Worm (Caenorhabditis elegans) whole organism, young adult: ENCODE data around the gene F41C3.11.

Source experiments
- B0336.3 ChIP-seq: fragments of 200-800 bp; sonication (Bioruptor generic); IDR thresholded peaks from 2 replicates; pipeline ENCODE4 v1.3.6; 2022; ENCODE audit warnings: missing genetic modification characterization, missing compliant biosample characterization
- F22D6.2 ChIP-seq: sonication (generic microtip); optimal IDR thresholded peaks from 2 replicates; lab custom pipeline; 2016; ENCODE audit warnings: mild to moderate bottlenecking, missing genetic modification characterization, missing compliant biosample characterization
- F39B2.1 ChIP-seq: fragments of 200-800 bp; sonication (Bioruptor generic); IDR thresholded peaks from 2 replicates; pipeline ENCODE4 v1.3.6; 2022; ENCODE audit warnings: missing genetic modification reagents, missing genetic modification characterization, missing compliant biosample characterization
- F49E8.2 ChIP-seq: sonication (generic microtip); optimal IDR thresholded peaks from 3 replicates; lab custom pipeline; 2017; ENCODE audit warnings: missing genetic modification characterization, mild to moderate bottlenecking, missing compliant biosample characterization, antibody characterized with exemption, moderate library complexity; ENCODE audit not compliant: insufficient read depth
- F55B11.4 ChIP-seq: sonication (generic microtip); optimal IDR thresholded peaks from 2 replicates; lab custom pipeline; 2016; ENCODE audit warnings: missing compliant biosample characterization, missing genetic modification characterization, borderline replicate concordance; ENCODE audit not compliant: insufficient read depth
- K11D2.4 ChIP-seq: fragments of 200-800 bp; sonication (Bioruptor generic); IDR thresholded peaks from 2 replicates; pipeline ENCODE4 v1.3.6; 2022; ENCODE audit warnings: missing genetic modification reagents, missing genetic modification characterization, missing compliant biosample characterization
- Y53G8AR.9 ChIP-seq: fragments of 200-800 bp; sonication (Bioruptor generic); conservative IDR thresholded peaks from 2 replicates; pipeline ENCODE4 v1.3.6; 2022; ENCODE audit warnings: missing genetic modification reagents, missing genetic modification characterization, missing compliant biosample characterization
- Y95B8A.8 ChIP-seq: fragments of 200-800 bp; sonication (Bioruptor generic); IDR thresholded peaks from 2 replicates; pipeline ENCODE4 v1.3.6; 2022; ENCODE audit warnings: missing genetic modification reagents, missing genetic modification characterization, missing compliant biosample characterization
- ZK185.1 ChIP-seq: sonication (generic microtip); optimal IDR thresholded peaks from 2 replicates; lab custom pipeline; 2016; ENCODE audit warnings: mild to moderate bottlenecking, missing genetic modification characterization, missing compliant biosample characterization; ENCODE audit not compliant: poor library complexity, severe bottlenecking
- ama-1 ChIP-seq, 3 experiments: fragments of 150-350 bp in 1 of 3; sonication (generic microtip) in 2 of 3; optimal IDR thresholded peaks; 2 replicates each; lab custom pipeline; 2014 to 2018; ENCODE audit warnings: missing biosample characterization in 2 of 3, missing genetic modification characterization in 2 of 3, missing genetic modification reagents in 2 of 3
- aptf-2 ChIP-seq: fragments of 200-800 bp; sonication (Bioruptor generic); conservative IDR thresholded peaks from 2 replicates; pipeline ENCODE4 v1.3.6; 2022; ENCODE audit warnings: missing genetic modification reagents, missing genetic modification characterization, missing compliant biosample characterization
- athp-1 ChIP-seq: sonication (generic microtip); optimal IDR thresholded peaks from 2 replicates; lab custom pipeline; 2017; ENCODE audit warnings: mild to moderate bottlenecking, missing genetic modification characterization, missing compliant biosample characterization
- attf-5 ChIP-seq: fragments of 200-800 bp; sonication (Bioruptor generic); optimal IDR thresholded peaks from 2 replicates; lab custom pipeline; 2018; ENCODE audit warnings: mild to moderate bottlenecking, missing genetic modification characterization, missing compliant biosample characterization
- dox-1 ChIP-seq: fragments of 200-800 bp; sonication (Bioruptor generic); IDR thresholded peaks from 2 replicates; pipeline ENCODE4 v1.3.6; 2022; ENCODE audit warnings: missing genetic modification reagents, missing genetic modification characterization, missing compliant biosample characterization
- efl-1 ChIP-seq: fragments of 150-350 bp; optimal IDR thresholded peaks from 2 replicates; lab custom pipeline; 2014; ENCODE audit warnings: missing biosample characterization, missing genetic modification reagents, missing genetic modification characterization
- ekl-4 ChIP-seq: fragments of 200-800 bp; sonication (Bioruptor generic); IDR thresholded peaks from 2 replicates; pipeline ENCODE4 v1.3.6; 2022; ENCODE audit warnings: missing genetic modification reagents, missing genetic modification characterization, missing compliant biosample characterization
- ets-4 ChIP-seq: fragments of 200-800 bp; sonication (Bioruptor generic); optimal IDR thresholded peaks from 2 replicates; lab custom pipeline; 2018; ENCODE audit warnings: mild to moderate bottlenecking, missing genetic modification characterization, missing compliant biosample characterization
- gei-17 ChIP-seq: fragments of 200-800 bp; sonication (Bioruptor generic); optimal IDR thresholded peaks from 2 replicates; lab custom pipeline; 2018; ENCODE audit warnings: mild to moderate bottlenecking, missing genetic modification characterization, missing compliant biosample characterization
- hmg-1.2 ChIP-seq: fragments of 200-800 bp; sonication (Bioruptor generic); IDR thresholded peaks from 2 replicates; pipeline ENCODE4 v1.3.6; 2022; ENCODE audit warnings: missing genetic modification reagents, missing genetic modification characterization, missing compliant biosample characterization
- hrde-1 ChIP-seq: sonication (generic microtip); optimal IDR thresholded peaks from 2 replicates; lab custom pipeline; 2016; ENCODE audit warnings: missing genetic modification characterization, mild to moderate bottlenecking, missing compliant biosample characterization, moderate library complexity, missing genotype, missing genetic modification reagents, borderline replicate concordance
- hsf-1 ChIP-seq: fragments of 200-800 bp; sonication (Bioruptor generic); IDR thresholded peaks from 2 replicates; pipeline ENCODE4 v1.3.6; 2022; ENCODE audit warnings: missing genetic modification reagents, missing genetic modification characterization, missing compliant biosample characterization
- lin-26 ChIP-seq: fragments of 200-800 bp; sonication (Bioruptor generic); IDR thresholded peaks from 2 replicates; pipeline ENCODE4 v1.3.6; 2022; ENCODE audit warnings: missing genetic modification reagents, missing genetic modification characterization, missing compliant biosample characterization
- lir-1 ChIP-seq: fragments of 200-800 bp; sonication (Bioruptor generic); conservative IDR thresholded peaks from 2 replicates; pipeline ENCODE4 v1.3.6; 2022; ENCODE audit warnings: missing genetic modification reagents, missing genetic modification characterization, missing compliant biosample characterization
- madf-6 ChIP-seq: fragments of 200-800 bp; sonication (Bioruptor generic); IDR thresholded peaks from 2 replicates; pipeline ENCODE4 v1.3.6; 2022; ENCODE audit warnings: missing genetic modification reagents, missing genetic modification characterization, missing compliant biosample characterization
- mcd-1 ChIP-seq: fragments of 200-800 bp; sonication (Bioruptor generic); IDR thresholded peaks from 2 replicates; pipeline ENCODE4 v1.3.6; 2022; ENCODE audit warnings: missing genetic modification reagents, missing genetic modification characterization, missing compliant biosample characterization
- nhr-27 ChIP-seq: fragments of 200-800 bp; sonication (Bioruptor generic); optimal IDR thresholded peaks from 2 replicates; lab custom pipeline; 2018; ENCODE audit warnings: mild to moderate bottlenecking, missing genetic modification characterization, moderate library complexity, missing compliant biosample characterization
- nhr-80 ChIP-seq: sonication (generic microtip); optimal IDR thresholded peaks from 2 replicates; lab custom pipeline; 2016; ENCODE audit warnings: missing genetic modification characterization, missing compliant biosample characterization
- pbrm-1 ChIP-seq: fragments of 200-800 bp; sonication (Bioruptor generic); IDR thresholded peaks from 2 replicates; pipeline ENCODE4 v1.3.6; 2022; ENCODE audit warnings: missing genetic modification reagents, missing genetic modification characterization, missing compliant biosample characterization
- rcor-1 ChIP-seq: fragments of 200-800 bp; sonication (Bioruptor generic); IDR thresholded peaks from 2 replicates; pipeline ENCODE4 v1.3.6; 2022; ENCODE audit warnings: missing genetic modification reagents, missing genetic modification characterization, missing compliant biosample characterization
- rpc-1 ChIP-seq, 2 experiments: fragments of 150-350 bp in 1 of 2; sonication (generic microtip) in 1 of 2; optimal IDR thresholded peaks; 2 replicates each; lab custom pipeline; 2014 to 2018; ENCODE audit warnings: missing biosample characterization in 1 of 2, missing genetic modification characterization in 1 of 2, missing genetic modification reagents in 1 of 2, missing genotype in 1 of 2
- snpc-3.4 ChIP-seq: sonication (generic microtip); optimal IDR thresholded peaks from 2 replicates; lab custom pipeline; 2017; ENCODE audit warnings: missing genetic modification characterization, mild to moderate bottlenecking, missing compliant biosample characterization, antibody characterized with exemption, moderate library complexity, missing genotype, missing genetic modification reagents
- snpc-4 ChIP-seq, 5 experiments: fragments of 150-350 bp in 1 of 5; sonication (generic microtip) in 4 of 5; optimal IDR thresholded peaks; 2 replicates each; lab custom pipeline; 2014 to 2018; ENCODE audit warnings: missing genetic modification characterization in 5 of 5, missing biosample characterization in 3 of 5, antibody characterized with exemption in 2 of 5, mild to moderate bottlenecking in 2 of 5, missing compliant biosample characterization in 2 of 5, missing genotype in 2 of 5, moderate library complexity in 2 of 5, missing genetic modification reagents in 1 of 5
- tbp1 ChIP-seq: fragments of 200-800 bp; sonication (Bioruptor generic); optimal IDR thresholded peaks from 2 replicates; lab custom pipeline; 2018; ENCODE audit warnings: mild to moderate bottlenecking, missing genetic modification characterization, missing compliant biosample characterization
- tlf-1 ChIP-seq: fragments of 200-800 bp; sonication (Bioruptor generic); optimal IDR thresholded peaks from 2 replicates; lab custom pipeline; 2018; ENCODE audit warnings: mild to moderate bottlenecking, missing genetic modification characterization, missing compliant biosample characterization
- unc-130 ChIP-seq: sonication (generic microtip); optimal IDR thresholded peaks from 2 replicates; lab custom pipeline; 2016; ENCODE audit warnings: missing genetic modification reagents, missing genetic modification characterization, missing compliant biosample characterization
- unc-62 ChIP-seq: fragments of 150-350 bp; optimal IDR thresholded peaks from 2 replicates; lab custom pipeline; 2014; ENCODE audit warnings: missing biosample characterization, missing genetic modification reagents, missing genetic modification characterization
- xnd-1 ChIP-seq: sonication (generic microtip); optimal IDR thresholded peaks from 2 replicates; lab custom pipeline; 2016; ENCODE audit warnings: missing genotype, missing genetic modification reagents, missing genetic modification characterization, missing compliant biosample characterization
- ztf-26 ChIP-seq: sonication (generic microtip); optimal IDR thresholded peaks from 2 replicates; lab custom pipeline; 2017; ENCODE audit warnings: missing genetic modification characterization, missing compliant biosample characterization

The F41C3.11 gene

DNA sequence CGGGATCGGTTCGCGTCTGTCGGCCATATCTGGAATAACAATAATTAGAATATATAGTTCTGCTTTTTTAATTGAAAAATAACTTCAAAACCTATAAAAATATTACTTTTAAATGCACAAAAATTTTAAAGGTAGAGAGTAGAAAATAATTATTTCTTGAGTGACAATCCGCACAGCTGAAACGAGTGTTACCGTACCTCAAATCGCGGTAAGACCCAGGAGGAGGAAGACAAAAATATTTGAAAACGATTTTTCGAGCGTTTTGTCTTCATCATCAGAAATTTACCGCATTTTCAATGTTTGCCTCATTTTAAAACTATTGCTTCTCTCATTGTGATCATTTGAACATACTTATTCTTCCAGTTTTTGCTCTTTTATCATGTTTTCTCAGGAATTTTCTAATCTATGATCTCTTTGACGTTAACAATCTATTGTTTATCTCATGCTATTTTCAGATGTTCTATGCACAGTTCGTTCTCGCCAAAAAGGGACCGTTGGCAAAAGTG is 35.4 kb downstream of the F41C3.11 start, which contains the start of the genes rpn-5 and scc-1 (continued):
- TF ChIP-seq snpc-3.4 (tag; lab: Kevin White, UChicago): peak; percentile 43
- no peak for TF ChIP-seq gei-17

DNA sequence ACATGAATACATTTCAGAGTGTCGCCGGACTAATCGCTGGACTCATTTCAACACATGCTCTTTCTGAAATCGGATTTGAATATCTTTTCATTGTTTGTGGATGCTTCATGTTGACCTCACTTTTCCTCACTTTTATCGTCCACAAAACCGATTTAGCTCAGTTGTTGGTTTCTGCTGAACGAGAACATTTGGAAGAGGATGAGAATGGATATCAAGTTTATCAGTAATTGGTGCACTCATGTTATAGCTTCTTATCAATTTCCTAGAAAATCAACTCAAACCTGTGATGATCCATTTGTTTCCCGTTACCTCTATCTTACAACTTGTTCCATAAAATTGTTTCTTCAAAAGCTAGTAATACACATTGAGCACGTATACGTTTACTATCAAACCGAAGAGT is 37.7 kb downstream of the F41C3.11 start:
- no peak for TF ChIP-seq rpc-1 (optimal IDR thresholded peaks at IDR 0.05; lab: Kevin White, UChicago)
- TF ChIP-seq rpc-1 (tag; optimal IDR thresholded peaks at IDR 0.05; lab: Kevin White, UChicago): no peak
- TF ChIP-seq ets-4 (GFP tag; lab: Kevin White, UChicago): no peak
- peak; percentile 56 for TF ChIP-seq nhr-27 (tag; lab: Kevin White, UChicago)
- 0 out of 2 replicates have a peak, but pooled peaks have one; percentile 22 for TF ChIP-seq pbrm-1 (GFP tag; lab: Robert Waterston, UW)
- 0 out of 2 replicates have a peak, but pooled peaks have one; percentile 53 for TF ChIP-seq hsf-1 (GFP tag; lab: Robert Waterston, UW)
- peak; percentile 65 for TF ChIP-seq B0336.3 (GFP tag; lab: Robert Waterston, UW)
- TF ChIP-seq F49E8.2 (tag; lab: Kevin White, UChicago): peak; percentile 56
- peak; percentile 86 for TF ChIP-seq hrde-1
- TF ChIP-seq xnd-1 (tag; lab: Kevin White, UChicago): peak; percentile 52
- TF ChIP-seq F39B2.1 (GFP tag; lab: Robert Waterston, UW): peak; percentile 51; the same call in 1 of the 2 replicates
- TF ChIP-seq efl-1 (GFP tag; lab: Kevin White, UChicago): no peak
- peak; percentile 8 for TF ChIP-seq tbp1
- no peak for TF ChIP-seq K11D2.4 (GFP tag; lab: Robert Waterston, UW)
- peak; percentile 40 for TF ChIP-seq athp-1 (tag; lab: Kevin White, UChicago)
- TF ChIP-seq ZK185.1 (tag; lab: Kevin White, UChicago): no peak
- TF ChIP-seq snpc-4 (GFP tag; optimal IDR thresholded peaks at IDR 0.05; lab: Kevin White, UChicago): no peak
- peak in 1 of 4 experiments; percentile 45 for TF ChIP-seq snpc-4 (tag; optimal IDR thresholded peaks at IDR 0.05; lab: Kevin White, UChicago)
- peak; percentile 69 for TF ChIP-seq madf-6 (GFP tag; lab: Robert Waterston, UW)
- 0 out of 2 replicates have a peak, but pooled peaks have one; percentile 28 for TF ChIP-seq rcor-1
- 0 out of 2 replicates have a peak, but pooled peaks have one; percentile 61 for TF ChIP-seq Y53G8AR.9
- TF ChIP-seq ekl-4: peak; percentile 56; the same call in 1 of the 2 replicates

DNA sequence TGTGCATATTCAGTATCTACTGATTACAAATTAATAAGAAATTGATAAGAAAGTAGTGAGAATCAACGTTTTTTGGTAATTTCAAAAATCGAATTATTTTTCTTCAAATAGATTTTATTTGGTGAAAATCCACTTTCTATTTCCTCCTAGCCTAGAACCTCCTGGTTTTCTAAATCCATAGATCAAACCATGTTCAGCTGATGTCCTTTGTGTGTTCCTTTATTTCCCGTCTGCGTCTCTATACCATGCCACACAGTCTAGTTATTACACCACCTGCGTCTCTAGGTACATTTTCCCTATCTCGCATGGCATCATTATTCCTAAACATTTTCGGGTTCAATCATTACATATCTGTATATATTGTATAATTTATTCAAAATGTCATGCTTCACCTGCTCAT is 40.6 kb downstream of the F41C3.11 start, which contains the start of gene F10G7.5:
F10G7.5 (plus strand) TSS at position 286 of the 400 bp plus-strand sequence.
- no peak for TF ChIP-seq mcd-1 (GFP tag; lab: Robert Waterston, UW)
- no peak for TF ChIP-seq tlf-1 (GFP tag; lab: Kevin White, UChicago)
- peak; percentile 4 for TF ChIP-seq attf-5
- peak; percentile 93 for TF ChIP-seq hmg-1.2 (GFP tag; lab: Robert Waterston, UW)
- no peak for TF ChIP-seq lin-26 (GFP tag; lab: Robert Waterston, UW)
- TF ChIP-seq ama-1 (optimal IDR thresholded peaks at IDR 0.05; lab: Kevin White, UChicago): no peak
- no peak for TF ChIP-seq ama-1 (GFP tag; optimal IDR thresholded peaks at IDR 0.05; lab: Kevin White, UChicago)
- TF ChIP-seq F22D6.2 (tag; lab: Kevin White, UChicago): no peak
- no peak for TF ChIP-seq lir-1 (GFP tag; lab: Robert Waterston, UW)
- TF ChIP-seq nhr-80 (tag; lab: Kevin White, UChicago): peak; percentile 1
- TF ChIP-seq unc-130 (GFP tag; lab: Kevin White, UChicago): no peak
- TF ChIP-seq unc-62 (GFP tag; lab: Kevin White, UChicago): no peak
- TF ChIP-seq ztf-26 (tag; lab: Kevin White, UChicago): no peak
- TF ChIP-seq aptf-2 (GFP tag; lab: Robert Waterston, UW): no peak
- no peak for TF ChIP-seq F55B11.4
- no peak for TF ChIP-seq Y95B8A.8 (GFP tag; lab: Robert Waterston, UW)
- TF ChIP-seq dox-1 (GFP tag; lab: Robert Waterston, UW): no peak
